Fruit fly (Drosophila melanogaster) whole organism, embryonic: ENCODE results near the gene Gmppb.

ENCODE experiments used
- Adf1 ChIP-seq: fragments of 200-800 bp; sonication (Bioruptor generic); IDR thresholded peaks from 2 replicates; pipeline ENCODE4 v1.3.6; 2022; ENCODE audit warnings: missing biosample characterization, missing genetic modification characterization
- Asciz ChIP-seq: fragments of 200-800 bp; sonication (Bioruptor generic); optimal IDR thresholded peaks from 2 replicates; lab custom pipeline; 2017; ENCODE audit warnings: missing biosample characterization, mild to moderate bottlenecking, missing genetic modification characterization, missing genetic modification reagents
- BtbVII ChIP-seq: fragments of 200-800 bp; sonication (Bioruptor generic); optimal IDR thresholded peaks from 3 replicates; lab custom pipeline; 2017; ENCODE audit warnings: missing biosample characterization, mild to moderate bottlenecking, missing genetic modification characterization
- Bteb2 ChIP-seq: fragments of 200-800 bp; sonication (Bioruptor generic); optimal IDR thresholded peaks from 2 replicates; lab custom pipeline; 2016; ENCODE audit warnings: missing biosample characterization, missing genetic modification characterization
- CG10147 ChIP-seq: fragments of 200-800 bp; sonication (Bioruptor generic); optimal IDR thresholded peaks from 2 replicates; lab custom pipeline; 2019; ENCODE audit warnings: missing biosample characterization, mild to moderate bottlenecking, missing genetic modification characterization, moderate library complexity
- CG1024 ChIP-seq: fragments of 200-800 bp; sonication (Bioruptor generic); IDR thresholded peaks from 2 replicates; pipeline ENCODE4 v1.3.6; 2022; ENCODE audit warnings: missing biosample characterization, missing genetic modification characterization
- CG10979 ChIP-seq: fragments of 200-800 bp; sonication (Bioruptor generic); optimal IDR thresholded peaks from 2 replicates; lab custom pipeline; 2018; ENCODE audit warnings: missing biosample characterization, mild to moderate bottlenecking, missing genetic modification characterization, moderate library complexity
- CG11093 ChIP-seq: fragments of 200-800 bp; sonication (Bioruptor generic); IDR thresholded peaks from 3 replicates; pipeline ENCODE4 v1.3.6; 2022; ENCODE audit warnings: missing biosample characterization, missing genetic modification characterization
- CG11398 ChIP-seq: fragments of 200-800 bp; sonication (Bioruptor generic); optimal IDR thresholded peaks from 2 replicates; lab custom pipeline; 2016; ENCODE audit warnings: missing biosample characterization, missing genetic modification characterization
- CG11560 ChIP-seq: fragments of 200-800 bp; sonication (Bioruptor generic); IDR thresholded peaks from 3 replicates; pipeline ENCODE4 v1.3.6; 2022; ENCODE audit warnings: missing biosample characterization, missing genetic modification characterization
- CG15601 ChIP-seq: fragments of 200-800 bp; sonication (Bioruptor generic); optimal IDR thresholded peaks from 3 replicates; lab custom pipeline; 2019; ENCODE audit warnings: missing biosample characterization, mild to moderate bottlenecking, missing genetic modification characterization, moderate library complexity
- CG17385 ChIP-seq: fragments of 200-800 bp; sonication (Bioruptor generic); optimal IDR thresholded peaks from 3 replicates; lab custom pipeline; 2018; ENCODE audit warnings: missing biosample characterization, mild to moderate bottlenecking, missing genetic modification characterization
- CG2678 ChIP-seq: fragments of 200-800 bp; sonication (Bioruptor generic); optimal IDR thresholded peaks from 3 replicates; lab custom pipeline; 2019; ENCODE audit warnings: missing biosample characterization, mild to moderate bottlenecking, missing genetic modification characterization, moderate library complexity
- CG2875 ChIP-seq: fragments of 200-800 bp; sonication (Bioruptor generic); optimal IDR thresholded peaks from 2 replicates; lab custom pipeline; 2017; ENCODE audit warnings: missing biosample characterization, mild to moderate bottlenecking, missing genetic modification characterization, missing genetic modification reagents
- CG2889 ChIP-seq: fragments of 200-800 bp; sonication (Bioruptor generic); IDR thresholded peaks from 3 replicates; pipeline ENCODE4 v1.3.6; 2022; ENCODE audit warnings: missing biosample characterization, missing genetic modification characterization
- CG31365 ChIP-seq: fragments of 200-800 bp; sonication (Bioruptor generic); optimal IDR thresholded peaks from 2 replicates; lab custom pipeline; 2018; ENCODE audit warnings: missing biosample characterization, mild to moderate bottlenecking, missing genetic modification characterization
- CG32772 ChIP-seq: fragments of 200-800 bp; sonication (Bioruptor generic); IDR thresholded peaks from 2 replicates; pipeline ENCODE4 v1.3.6; 2022; ENCODE audit warnings: missing biosample characterization, missing genetic modification characterization
- CG33557 ChIP-seq: fragments of 200-800 bp; sonication (Bioruptor generic); optimal IDR thresholded peaks from 2 replicates; lab custom pipeline; 2019; ENCODE audit warnings: missing biosample characterization, mild to moderate bottlenecking, missing genetic modification characterization, moderate library complexity
- CG3847 ChIP-seq: fragments of 200-800 bp; sonication (Bioruptor generic); IDR thresholded peaks from 2 replicates; pipeline ENCODE4 v1.3.6; 2022; ENCODE audit warnings: missing biosample characterization, missing genetic modification characterization
- CG3995 ChIP-seq: fragments of 200-800 bp; sonication (Bioruptor generic); optimal IDR thresholded peaks from 3 replicates; lab custom pipeline; 2016; ENCODE audit warnings: missing biosample characterization, missing genetic modification characterization
- CG4328 ChIP-seq: fragments of 200-800 bp; sonication (Bioruptor generic); optimal IDR thresholded peaks from 3 replicates; lab custom pipeline; 2017; ENCODE audit warnings: missing biosample characterization, missing genetic modification reagents, missing genetic modification characterization
- CG4404 ChIP-seq: fragments of 200-800 bp; sonication (Bioruptor generic); IDR thresholded peaks from 2 replicates; pipeline ENCODE4 v1.3.6; 2022; ENCODE audit warnings: missing biosample characterization, missing genetic modification characterization
- CG6254 ChIP-seq: fragments of 200-800 bp; sonication (Bioruptor generic); optimal IDR thresholded peaks from 3 replicates; lab custom pipeline; 2017; ENCODE audit warnings: mild to moderate bottlenecking, missing biosample characterization, missing genetic modification reagents, missing genetic modification characterization
- CG6765 ChIP-seq: fragments of 200-800 bp; sonication (Bioruptor generic); optimal IDR thresholded peaks from 3 replicates; lab custom pipeline; 2017; ENCODE audit warnings: missing biosample characterization, mild to moderate bottlenecking, missing genetic modification characterization
- CG8388 ChIP-seq: fragments of 200-800 bp; sonication (Bioruptor generic); optimal IDR thresholded peaks from 2 replicates; lab custom pipeline; 2019; ENCODE audit warnings: missing biosample characterization, mild to moderate bottlenecking, missing genetic modification characterization, moderate library complexity
- D19A ChIP-seq: fragments of 200-800 bp; optimal IDR thresholded peaks from 3 replicates; lab custom pipeline; 2019; ENCODE audit warnings: missing biosample characterization, mild to moderate bottlenecking, missing genetic modification characterization, moderate library complexity
- Dip3 ChIP-seq: fragments of 200-800 bp; sonication (Bioruptor generic); optimal IDR thresholded peaks from 3 replicates; lab custom pipeline; 2016; ENCODE audit warnings: missing biosample characterization, missing genetic modification characterization
- Doc2 ChIP-seq: fragments of 200-800 bp; sonication (Bioruptor generic); IDR thresholded peaks from 2 replicates; pipeline ENCODE4 v1.3.6; 2022; ENCODE audit warnings: missing biosample characterization, missing genetic modification characterization
- E2f2 ChIP-seq: fragments of 200-800 bp; sonication (Bioruptor generic); IDR thresholded peaks from 2 replicates; pipeline ENCODE4 v1.3.6; 2022; ENCODE audit warnings: missing biosample characterization, missing genetic modification characterization
- Gsc ChIP-seq: fragments of 200-800 bp; sonication (Bioruptor generic); IDR thresholded peaks from 2 replicates; pipeline ENCODE4 v1.3.6; 2022; ENCODE audit warnings: missing biosample characterization, missing genetic modification characterization
- HLHmδ ChIP-seq: fragments of 200-800 bp; sonication (Bioruptor generic); optimal IDR thresholded peaks from 2 replicates; lab custom pipeline; 2018; ENCODE audit warnings: missing biosample characterization, mild to moderate bottlenecking, missing genetic modification characterization, moderate library complexity
- Myb ChIP-seq: fragments of 200-800 bp; sonication (Bioruptor generic); optimal IDR thresholded peaks from 2 replicates; lab custom pipeline; 2016; ENCODE audit warnings: missing biosample characterization, missing genetic modification characterization
- NfI ChIP-seq: fragments of 200-800 bp; sonication (Bioruptor generic); optimal IDR thresholded peaks from 3 replicates; lab custom pipeline; 2018; ENCODE audit warnings: missing biosample characterization, mild to moderate bottlenecking, missing genetic modification characterization, moderate library complexity
- Sin3A ChIP-seq: fragments of >200 bp; optimal IDR thresholded peaks from 2 replicates; lab custom pipeline; 2018
- Xbp1 ChIP-seq: fragments of 200-800 bp; sonication (Bioruptor generic); optimal IDR thresholded peaks from 3 replicates; lab custom pipeline; 2016; ENCODE audit warnings: missing biosample characterization, mild to moderate bottlenecking, missing genetic modification characterization
- ac ChIP-seq: fragments of 200-800 bp; sonication (Bioruptor generic); optimal IDR thresholded peaks from 3 replicates; lab custom pipeline; 2017; ENCODE audit warnings: missing biosample characterization, mild to moderate bottlenecking, missing genetic modification characterization
- ap ChIP-seq: fragments of 200-800 bp; sonication (Bioruptor generic); IDR thresholded peaks from 2 replicates; pipeline ENCODE4 v1.3.6; 2022; ENCODE audit warnings: missing biosample characterization, missing genetic modification characterization
- az2 ChIP-seq: fragments of 200-800 bp; sonication (Bioruptor generic); optimal IDR thresholded peaks from 3 replicates; lab custom pipeline; 2016; ENCODE audit warnings: missing biosample characterization, missing genetic modification characterization
- danr ChIP-seq: fragments of 200-800 bp; sonication (Bioruptor generic); IDR thresholded peaks from 2 replicates; pipeline ENCODE4 v1.3.6; 2022; ENCODE audit warnings: missing biosample characterization, missing genetic modification characterization
- ftz-f1 ChIP-seq: fragments of 200-800 bp; sonication (Bioruptor generic); optimal IDR thresholded peaks from 2 replicates; lab custom pipeline; 2016; ENCODE audit warnings: missing biosample characterization, missing genetic modification characterization
- gce ChIP-seq: fragments of 200-800 bp; sonication (Bioruptor generic); IDR thresholded peaks from 3 replicates; pipeline ENCODE4 v1.3.6; 2022; ENCODE audit warnings: missing biosample characterization, missing genetic modification characterization
- gcm2 ChIP-seq: fragments of 200-800 bp; sonication (Bioruptor generic); optimal IDR thresholded peaks from 2 replicates; lab custom pipeline; 2016; ENCODE audit warnings: missing biosample characterization, missing genetic modification characterization
- ham ChIP-seq: fragments of 200-800 bp; sonication (Bioruptor generic); IDR thresholded peaks from 2 replicates; pipeline ENCODE4 v1.3.6; 2022; ENCODE audit warnings: missing biosample characterization, missing genetic modification characterization
- ken ChIP-seq: fragments of 200-800 bp; sonication (Bioruptor generic); IDR thresholded peaks from 3 replicates; pipeline ENCODE4 v1.3.6; 2022; ENCODE audit warnings: missing biosample characterization, missing genetic modification characterization
- sens ChIP-seq: fragments of 200-800 bp; sonication (Bioruptor generic); peaks from one replicate; lab custom pipeline; 2016; ENCODE audit warnings: missing biosample characterization, missing genetic modification characterization
- sima ChIP-seq: fragments of 200-800 bp; sonication (Bioruptor generic); optimal IDR thresholded peaks from 2 replicates; lab custom pipeline; 2016; ENCODE audit warnings: missing biosample characterization, missing genetic modification characterization
- stwl ChIP-seq: fragments of 200-800 bp; sonication (Bioruptor generic); optimal IDR thresholded peaks from 3 replicates; lab custom pipeline; 2018; ENCODE audit warnings: missing biosample characterization, mild to moderate bottlenecking, missing genetic modification characterization, moderate library complexity
- trh ChIP-seq: fragments of 200-800 bp; sonication (Bioruptor generic); optimal IDR thresholded peaks from 2 replicates; lab custom pipeline; 2016; ENCODE audit warnings: missing biosample characterization, missing genetic modification characterization
- yki ChIP-seq: fragments of >200 bp; optimal IDR thresholded peaks from 3 replicates; lab custom pipeline; 2018

Gmppb gene

dm6 chr3R:4804828-4805707, 6.2 kb upstream of the Gmppb start (continued):
- TF ChIP-seq E2f2 (GFP tag; lab: Robert Waterston, UW) (0 out of 2 replicates have a peak, but pooled peaks have one; percentile 35), ap (GFP tag; lab: Robert Waterston, UW) (peak; percentile 49; the same call in 1 of the 2 replicates), Gsc (GFP tag; lab: Robert Waterston, UW) (no peak), yki (no peak), sima (GFP tag; lab: Kevin White, UChicago) (no peak), CG6254 (GFP tag; lab: Kevin White, UChicago) (peak; percentile 61), ham (no peak), CG11560 (tag; lab: Robert Waterston, UW) (no peak), trh (GFP tag; lab: Kevin White, UChicago) (no peak), HLHmδ (GFP tag; lab: Kevin White, UChicago) (no peak), CG11093 (GFP tag; lab: Robert Waterston, UW) (peak; percentile 40; the same call in 1 of the 3 replicates), ftz-f1 (GFP tag; lab: Kevin White, UChicago) (no peak), stwl (tag; lab: Kevin White, UChicago) (peak; percentile 4), CG6765 (GFP tag; lab: Kevin White, UChicago) (peak; percentile 61), CG2889 (GFP tag; lab: Robert Waterston, UW) (0 out of 3 replicates have a peak, but pooled peaks have one; percentile 6), ken (no peak), gcm2 (peak; percentile 15)

- TF ChIP-seq BtbVII (GFP tag; lab: Kevin White, UChicago), result peak; percentile 86
- TF ChIP-seq CG4328 (GFP tag; lab: Kevin White, UChicago), result peak; percentile 49
- TF ChIP-seq trh (GFP tag; lab: Kevin White, UChicago), result peak; percentile 22
- no peak for TF ChIP-seq CG3847 (GFP tag; lab: Robert Waterston, UW)
- peak; percentile 82 for TF ChIP-seq Asciz
- no peak for TF ChIP-seq Doc2 (GFP tag; lab: Robert Waterston, UW)
- peak; percentile 35 for TF ChIP-seq CG8388 (GFP tag; lab: Kevin White, UChicago)
- peak; percentile 37 for TF ChIP-seq CG11398 (GFP tag; lab: Kevin White, UChicago)
- TF ChIP-seq CG32772, result no peak
- TF ChIP-seq sens (GFP tag; lab: Kevin White, UChicago), result peak; percentile 96
- TF ChIP-seq az2 (GFP tag; lab: Kevin White, UChicago), result no peak
- TF ChIP-seq Dip3 (GFP tag; lab: Kevin White, UChicago), result no peak
- TF ChIP-seq CG17385 (GFP tag; lab: Kevin White, UChicago), result peak; percentile 63
- peak; percentile 90 for TF ChIP-seq CG2875 (GFP tag; lab: Kevin White, UChicago)
- no peak for TF ChIP-seq NfI (GFP tag; lab: Kevin White, UChicago)
- TF ChIP-seq Xbp1 (GFP tag; lab: Kevin White, UChicago), result peak; percentile 6
- TF ChIP-seq CG31365 (tag; lab: Kevin White, UChicago), result peak; percentile 55
- peak; percentile 74 for TF ChIP-seq CG2678 (tag; lab: Kevin White, UChicago)
- TF ChIP-seq danr (GFP tag; lab: Robert Waterston, UW), result no peak
- TF ChIP-seq CG10147 (GFP tag; lab: Kevin White, UChicago), result peak; percentile 10
- TF ChIP-seq Myb (GFP tag; lab: Kevin White, UChicago), result peak; percentile 22
- TF ChIP-seq Adf1, result no peak; the same call in 1 of the 2 replicates
- TF ChIP-seq CG33557 (GFP tag; lab: Kevin White, UChicago), result peak; percentile 68
- peak; percentile 53 for TF ChIP-seq yki
- TF ChIP-seq CG1024, result peak; percentile 52; the same call in 1 of the 2 replicates
- no peak for TF ChIP-seq CG3995 (GFP tag; lab: Kevin White, UChicago)
- peak; percentile 35 for TF ChIP-seq D19A (tag; lab: Kevin White, UChicago)
- peak; percentile 12 for TF ChIP-seq CG10979 (tag; lab: Kevin White, UChicago)
- peak; percentile 71 for TF ChIP-seq ac (GFP tag; lab: Kevin White, UChicago)
- TF ChIP-seq Bteb2 (GFP tag; lab: Kevin White, UChicago), result peak; percentile 29
- TF ChIP-seq CG15601 (tag; lab: Kevin White, UChicago), result peak; percentile 78
- no peak for TF ChIP-seq gce (GFP tag; lab: Robert Waterston, UW)
- TF ChIP-seq Sin3A, result no peak
- TF ChIP-seq CG4404 (GFP tag; lab: Robert Waterston, UW), result no peak
Observed at dm6 chr3R:4806318-4806757, 4.9 kb upstream of the Gmppb start.
